Worm (Caenorhabditis elegans) whole organism, late embryonic: Measurements from ENCODE around the gene rpap-3.

ENCODE experiments used
- F13H6.1 ChIP-seq: sonication (generic microtip); optimal IDR thresholded peaks from 2 replicates; lab custom pipeline; 2016; ENCODE audit warnings: missing genetic modification characterization, missing compliant biosample characterization
- K02D7.2 ChIP-seq: sonication (generic microtip); optimal IDR thresholded peaks from 2 replicates; lab custom pipeline; 2017; ENCODE audit warnings: mild to moderate bottlenecking, missing genetic modification characterization, missing compliant biosample characterization
- ama-1 ChIP-seq: fragments of 150-350 bp; optimal IDR thresholded peaks from 2 replicates; lab custom pipeline; 2014
- ceh-31 ChIP-seq: sonication (generic microtip); optimal IDR thresholded peaks from 2 replicates; lab custom pipeline; 2016; ENCODE audit warnings: missing genetic modification characterization, missing compliant biosample characterization
- dve-1 ChIP-seq: sonication (generic microtip); optimal IDR thresholded peaks from 2 replicates; lab custom pipeline; 2017; ENCODE audit warnings: antibody characterized with exemption, mild to moderate bottlenecking, missing genetic modification characterization, missing compliant biosample characterization
- fax-1 ChIP-seq: sonication (generic microtip); optimal IDR thresholded peaks from 2 replicates; lab custom pipeline; 2016; ENCODE audit warnings: missing genotype, missing genetic modification characterization, missing compliant biosample characterization
- lin-11 ChIP-seq: fragments of 200-800 bp; sonication (Bioruptor generic); optimal IDR thresholded peaks from 2 replicates; lab custom pipeline; 2018; ENCODE audit warnings: mild to moderate bottlenecking, missing genetic modification characterization, missing compliant biosample characterization
- nhr-11 ChIP-seq: fragments of 150-350 bp; optimal IDR thresholded peaks from 2 replicates; lab custom pipeline; 2014; ENCODE audit warnings: missing biosample characterization, missing genetic modification characterization
- npax-4 ChIP-seq: sonication (generic microtip); optimal IDR thresholded peaks from 2 replicates; lab custom pipeline; 2016; ENCODE audit warnings: missing genetic modification characterization, missing compliant biosample characterization
- tbx-2 ChIP-seq: sonication (generic microtip); optimal IDR thresholded peaks from 2 replicates; lab custom pipeline; 2016; ENCODE audit warnings: missing genetic modification characterization, missing compliant biosample characterization
- unc-3 ChIP-seq, 2 experiments: fragments of 200-800 bp in 1 of 2; sonication (Bioruptor generic) in 1 of 2; sonication (generic microtip) in 1 of 2; conservative IDR thresholded peaks in 1 of 2; optimal IDR thresholded peaks in 1 of 2; 2 replicates each; pipeline versions ENCODE4 v1.3.6 to Lab custom; 2016 to 2022; ENCODE audit warnings: missing compliant biosample characterization in 2 of 2, missing genetic modification characterization in 2 of 2, missing genetic modification reagents in 1 of 2

DNA sequence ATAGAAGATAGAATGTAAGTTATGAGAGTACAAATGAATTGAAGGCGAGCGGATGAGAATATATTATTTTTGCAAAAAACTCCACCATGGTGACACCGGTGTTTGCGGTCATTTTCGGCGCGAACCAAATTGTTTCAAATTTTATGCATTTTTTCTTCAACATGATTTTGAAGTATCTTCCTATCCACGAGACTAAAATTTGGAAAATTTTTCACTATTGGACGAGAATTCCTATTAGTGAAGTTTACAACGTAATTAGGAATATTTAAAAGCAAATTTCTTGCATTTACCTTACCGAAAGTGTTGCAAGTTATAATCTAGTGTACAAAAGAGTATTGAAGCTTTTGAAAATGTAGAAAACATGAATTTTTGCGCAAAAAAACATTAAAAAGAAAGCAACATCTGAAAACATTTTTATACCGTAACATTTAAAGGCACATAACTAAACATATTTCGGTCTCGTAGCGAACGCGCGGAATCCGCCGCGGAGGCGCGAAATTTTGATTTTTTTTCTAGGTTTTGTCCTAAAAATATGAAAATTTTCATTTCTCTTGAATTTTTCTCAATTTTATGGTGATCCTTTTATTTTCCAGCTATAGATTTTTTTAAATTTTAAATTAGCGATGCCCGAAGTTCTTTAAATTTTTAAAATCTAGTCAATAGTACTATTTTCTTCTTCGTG is 17.8 kb upstream of the rpap-3 start, which contains the start of gene sgo-1:
- TF ChIP-seq K02D7.2 (tag; lab: Kevin White, UChicago) (no peak), nhr-11 (tag; lab: Kevin White, UChicago) (no peak), ama-1 (lab: Kevin White, UChicago) (no peak), tbx-2 (no peak), ceh-31 (tag; lab: Kevin White, UChicago) (no peak), lin-11 (tag; lab: Kevin White, UChicago) (no peak), dve-1 (tag; lab: Kevin White, UChicago) (no peak), F13H6.1 (tag; lab: Kevin White, UChicago) (no peak), unc-3 (GFP tag; conservative IDR thresholded peaks at IDR 0.05; lab: Robert Waterston, UW) (no peak), unc-3 (tag; optimal IDR thresholded peaks at IDR 0.05; lab: Kevin White, UChicago) (no peak), npax-4 (tag; lab: Kevin White, UChicago) (no peak), fax-1 (tag; lab: Kevin White, UChicago) (no peak)
